Worm (Caenorhabditis elegans) whole organism, early embryonic: ENCODE results near the gene clec-171.

Experiments used
- aly-1 ChIP-seq: sonication (generic microtip); optimal IDR thresholded peaks from 2 replicates; lab custom pipeline; 2016; ENCODE audit warnings: missing genetic modification characterization, missing compliant biosample characterization
- ama-1 ChIP-seq: fragments of 150-350 bp; optimal IDR thresholded peaks from 2 replicates; lab custom pipeline; 2014
- ets-7 ChIP-seq: sonication (generic microtip); optimal IDR thresholded peaks from 2 replicates; lab custom pipeline; 2016; ENCODE audit warnings: missing genotype, missing genetic modification characterization, missing compliant biosample characterization
- flt-1 ChIP-seq: fragments of 200-800 bp; sonication (Bioruptor generic); IDR thresholded peaks from 2 replicates; pipeline ENCODE4 v1.3.6; 2022; ENCODE audit warnings: missing genetic modification characterization, missing compliant biosample characterization
- hmbx-1 ChIP-seq: sonication (generic microtip); optimal IDR thresholded peaks from 2 replicates; lab custom pipeline; 2016; ENCODE audit warnings: mild to moderate bottlenecking, missing genetic modification characterization, missing compliant biosample characterization
- hnd-1 ChIP-seq: sonication (generic microtip); optimal IDR thresholded peaks from 2 replicates; lab custom pipeline; 2016; ENCODE audit warnings: missing genetic modification characterization, missing compliant biosample characterization
- scrt-1 ChIP-seq: fragments of 200-800 bp; sonication (Bioruptor generic); IDR thresholded peaks from 2 replicates; pipeline ENCODE4 v1.3.6; 2022; ENCODE audit warnings: missing genetic modification characterization, missing compliant biosample characterization
- sea-1 ChIP-seq: fragments of 200-800 bp; sonication (Bioruptor generic); conservative IDR thresholded peaks from 2 replicates; pipeline ENCODE4 v1.3.6; 2022; ENCODE audit warnings: missing genetic modification characterization, missing compliant biosample characterization
- tbx-11 ChIP-seq: fragments of 200-800 bp; sonication (Bioruptor generic); IDR thresholded peaks from 2 replicates; pipeline ENCODE4 v1.3.6; 2022; ENCODE audit warnings: missing genetic modification characterization, missing compliant biosample characterization

DNA sequence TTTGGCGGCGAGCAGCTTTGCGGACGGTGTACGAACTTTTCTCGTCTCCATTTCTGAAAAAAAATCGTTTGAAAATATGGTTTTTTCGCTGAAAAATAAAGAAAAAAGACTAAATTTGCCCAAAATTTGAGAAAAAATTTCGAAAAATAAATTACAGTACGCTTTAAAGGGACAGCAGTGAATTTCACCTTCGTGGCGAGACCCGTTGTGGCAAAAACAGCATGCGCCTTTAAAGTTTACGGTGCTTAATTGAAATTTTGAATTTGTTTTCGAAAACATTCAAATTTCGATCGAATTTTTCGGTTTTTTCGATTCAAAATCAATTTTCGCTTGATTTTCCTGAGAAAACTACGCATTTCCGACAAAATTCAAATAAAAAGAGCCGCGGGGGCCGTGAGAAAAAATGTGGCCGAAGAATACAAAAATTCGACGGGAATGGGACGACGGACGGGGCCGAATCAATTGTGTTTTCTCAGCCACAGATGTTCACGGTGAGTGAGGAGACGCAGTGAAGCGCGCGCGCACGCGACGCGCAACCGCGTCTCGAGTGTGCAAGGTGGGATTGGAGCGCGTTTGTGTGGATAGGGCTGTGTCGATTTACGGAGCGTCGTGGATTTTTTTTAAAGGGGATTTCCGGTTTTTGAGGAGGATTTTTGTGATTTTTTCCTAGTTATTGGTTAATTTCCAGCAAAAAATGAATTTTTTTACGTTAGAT lies 7.2 kb downstream of the clec-171 start, which contains the start of gene Y77E11A.7:
- TF ChIP-seq sea-1 (peak; percentile 62), hmbx-1 (tag; lab: Kevin White, UChicago) (no peak), ets-7 (no peak), ama-1 (lab: Kevin White, UChicago) (no peak), hnd-1 (no peak), aly-1 (tag; lab: Kevin White, UChicago) (peak; percentile 9), scrt-1 (GFP tag; lab: Robert Waterston, UW) (0 out of 2 replicates have a peak, but pooled peaks have one; percentile 9), flt-1 (GFP tag; lab: Robert Waterston, UW) (peak; percentile 56; the same call in 1 of the 2 replicates), tbx-11 (GFP tag; lab: Robert Waterston, UW) (no peak)
